Fruit fly (Drosophila melanogaster) whole organism, wandering third instar larva: ENCODE data around the gene CG6791.

Source experiments
- Abd-B ChIP-seq: fragments of >200 bp; optimal IDR thresholded peaks from 2 replicates; lab custom pipeline; 2017; ENCODE audit warnings: missing biosample characterization, missing genetic modification characterization
- CG32264 ChIP-seq: fragments of 200-800 bp; sonication (Bioruptor generic); optimal IDR thresholded peaks from 2 replicates; lab custom pipeline; 2016; ENCODE audit warnings: missing biosample characterization, missing genetic modification characterization
- CG9705 ChIP-seq: fragments of 200-800 bp; sonication (Bioruptor generic); optimal IDR thresholded peaks from 2 replicates; lab custom pipeline; 2018; ENCODE audit warnings: missing biosample characterization, mild to moderate bottlenecking, missing genetic modification characterization
- CrebA ChIP-seq: fragments of 200-800 bp; sonication (Bioruptor generic); optimal IDR thresholded peaks from 2 replicates; lab custom pipeline; 2016; ENCODE audit warnings: missing biosample characterization, mild to moderate bottlenecking, missing genetic modification characterization, borderline replicate concordance
- Dfd ChIP-seq: fragments of >200 bp; optimal IDR thresholded peaks from 2 replicates; lab custom pipeline; 2017; ENCODE audit warnings: missing biosample characterization, missing genetic modification characterization
- Dif ChIP-seq: fragments of 200-275, 200-300 bp; sonication (Bioruptor generic); optimal IDR thresholded peaks from 2 replicates; lab custom pipeline; 2018; ENCODE audit warnings: missing biosample characterization, missing genetic modification characterization; ENCODE audit not compliant: partially characterized antibody
- GATAd ChIP-seq: sonication (Bioruptor generic); optimal IDR thresholded peaks from 2 replicates; lab custom pipeline; 2016; ENCODE audit warnings: missing biosample characterization, missing genetic modification characterization
- HLH106 ChIP-seq: fragments of 200-800 bp; optimal IDR thresholded peaks from 3 replicates; lab custom pipeline; 2019; ENCODE audit warnings: missing biosample characterization, mild to moderate bottlenecking, missing genetic modification characterization, moderate library complexity
- Hnf4 ChIP-seq: fragments of 200-800 bp; sonication (Bioruptor generic); optimal IDR thresholded peaks from 2 replicates; lab custom pipeline; 2016; ENCODE audit warnings: missing biosample characterization, mild to moderate bottlenecking, missing genetic modification characterization
- Hr78 ChIP-seq: fragments of >200 bp; optimal IDR thresholded peaks from 2 replicates; lab custom pipeline; 2017; ENCODE audit warnings: missing biosample characterization, missing genetic modification characterization
- Hr83 ChIP-seq: fragments of 200-300 bp; sonication (Bioruptor generic); optimal IDR thresholded peaks from 2 replicates; lab custom pipeline; 2016; ENCODE audit warnings: missing biosample characterization, mild to moderate bottlenecking, missing genetic modification characterization, moderate library complexity; ENCODE audit not compliant: poor library complexity, severe bottlenecking
- Jra ChIP-seq: sonication (Bioruptor generic); optimal IDR thresholded peaks from 2 replicates; lab custom pipeline; 2016; ENCODE audit warnings: missing biosample characterization, missing genetic modification characterization
- Mio ChIP-seq: sonication (Bioruptor generic); optimal IDR thresholded peaks from 2 replicates; lab custom pipeline; 2016; ENCODE audit warnings: missing biosample characterization, missing genetic modification characterization
- Myc ChIP-seq: fragments of >200 bp; optimal IDR thresholded peaks from 2 replicates; lab custom pipeline; 2017
- N ChIP-seq: fragments of >200 bp; optimal IDR thresholded peaks from 2 replicates; lab custom pipeline; 2018; ENCODE audit warnings: missing biosample characterization, missing external identifiers, missing genetic modification characterization
- OdsH ChIP-seq: fragments of 200-800 bp; sonication (Bioruptor generic); optimal IDR thresholded peaks from 2 replicates; lab custom pipeline; 2016; ENCODE audit warnings: missing biosample characterization, mild to moderate bottlenecking, missing genetic modification characterization
- Rel ChIP-seq, 2 experiments: fragments of 200-800 bp; sonication (Bioruptor generic) in 1 of 2; optimal IDR thresholded peaks; 2 replicates in 1 of 2; 3 replicates in 1 of 2; lab custom pipeline; 2016 to 2019; ENCODE audit warnings: mild to moderate bottlenecking in 2 of 2, missing biosample characterization in 2 of 2, missing genetic modification characterization in 2 of 2, moderate library complexity in 1 of 2
- Sp1 ChIP-seq: fragments of 200-800 bp; sonication (Bioruptor generic); optimal IDR thresholded peaks from 3 replicates; lab custom pipeline; 2019; ENCODE audit warnings: missing biosample characterization, mild to moderate bottlenecking, missing genetic modification characterization, moderate library complexity
- Vsx2 ChIP-seq: fragments of 200-300, 225-300 bp; sonication (Bioruptor generic); optimal IDR thresholded peaks from 2 replicates; lab custom pipeline; 2018; ENCODE audit warnings: missing biosample characterization, missing genetic modification characterization; ENCODE audit not compliant: partially characterized antibody
- br ChIP-seq: fragments of 200-800 bp; sonication (Bioruptor generic); optimal IDR thresholded peaks from 2 replicates; lab custom pipeline; 2016; ENCODE audit warnings: missing biosample characterization, missing genetic modification characterization
- brk ChIP-seq: fragments of 200-800 bp; sonication (Bioruptor generic); optimal IDR thresholded peaks from 2 replicates; lab custom pipeline; 2016; ENCODE audit warnings: missing biosample characterization, mild to moderate bottlenecking, missing genetic modification characterization
- dl ChIP-seq, 2 experiments: fragments of 175-275, 200-275 bp in 1 of 2; fragments of 200-275 bp in 1 of 2; sonication (Bioruptor generic); optimal IDR thresholded peaks; lab custom pipeline; 2018; ENCODE audit warnings: mild to moderate bottlenecking in 2 of 2, missing biosample characterization in 2 of 2, missing genetic modification characterization in 2 of 2, moderate library complexity in 2 of 2; ENCODE audit not compliant: partially characterized antibody in 2 of 2, insufficient read depth in 1 of 2
- dmrt93B ChIP-seq: fragments of 200-800 bp; sonication (Bioruptor generic); optimal IDR thresholded peaks from 2 replicates; lab custom pipeline; 2018; ENCODE audit warnings: missing biosample characterization, mild to moderate bottlenecking, missing genetic modification characterization
- dsf ChIP-seq: sonication (Bioruptor generic); optimal IDR thresholded peaks from 2 replicates; lab custom pipeline; 2016; ENCODE audit warnings: missing biosample characterization, missing genetic modification characterization, borderline replicate concordance
- ey ChIP-seq: fragments of 200-800 bp; sonication (Bioruptor generic); optimal IDR thresholded peaks from 2 replicates; lab custom pipeline; 2016; ENCODE audit warnings: missing biosample characterization, missing genetic modification characterization
- foxo ChIP-seq, 2 experiments: fragments of 200-800 bp; sonication (Bioruptor generic); optimal IDR thresholded peaks; 2 replicates in 1 of 2; 3 replicates in 1 of 2; lab custom pipeline; 2016 to 2017; ENCODE audit warnings: missing biosample characterization in 2 of 2, missing genetic modification characterization in 2 of 2
- fru ChIP-seq: fragments of 200-800 bp; sonication (Bioruptor generic); optimal IDR thresholded peaks from 3 replicates; lab custom pipeline; 2016; ENCODE audit warnings: missing biosample characterization, mild to moderate bottlenecking, missing genetic modification characterization
- h ChIP-seq: fragments of 200-800 bp; sonication (Bioruptor generic); optimal IDR thresholded peaks from 3 replicates; lab custom pipeline; 2016; ENCODE audit warnings: missing biosample characterization, mild to moderate bottlenecking, missing genetic modification characterization
- jim ChIP-seq: fragments of 175-275, 200-325 bp; sonication (Bioruptor generic); optimal IDR thresholded peaks from 2 replicates; lab custom pipeline; 2016; ENCODE audit warnings: missing biosample characterization, mild to moderate bottlenecking, missing genetic modification characterization
- lola ChIP-seq: fragments of >200 bp; optimal IDR thresholded peaks from 2 replicates; lab custom pipeline; 2017; ENCODE audit warnings: missing biosample characterization, missing genetic modification characterization
- pan ChIP-seq: fragments of >200 bp; optimal IDR thresholded peaks from 2 replicates; lab custom pipeline; 2017
- psq ChIP-seq: fragments of 200-800 bp; sonication (Bioruptor generic); optimal IDR thresholded peaks from 3 replicates; lab custom pipeline; 2017; ENCODE audit warnings: missing biosample characterization, mild to moderate bottlenecking, missing genetic modification characterization, moderate library complexity
- rgr ChIP-seq: fragments of 200-800 bp; sonication (Bioruptor generic); optimal IDR thresholded peaks from 3 replicates; lab custom pipeline; 2016; ENCODE audit warnings: missing biosample characterization, mild to moderate bottlenecking, missing genetic modification characterization
- sage ChIP-seq: fragments of 200-800 bp; sonication (Bioruptor generic); optimal IDR thresholded peaks from 2 replicates; lab custom pipeline; 2016; ENCODE audit warnings: missing biosample characterization, mild to moderate bottlenecking, missing genetic modification characterization
- sv ChIP-seq: fragments of 200-800 bp; sonication (Bioruptor generic); optimal IDR thresholded peaks from 3 replicates; lab custom pipeline; 2016; ENCODE audit warnings: missing biosample characterization, missing genetic modification characterization
- tai ChIP-seq: sonication (Bioruptor generic); optimal IDR thresholded peaks from 2 replicates; lab custom pipeline; 2016; ENCODE audit warnings: missing biosample characterization, missing genetic modification characterization
- usp ChIP-seq: fragments of >200 bp; optimal IDR thresholded peaks from 2 replicates; lab custom pipeline; 2017; ENCODE audit warnings: missing biosample characterization, missing genetic modification characterization
- woc ChIP-seq: sonication (Bioruptor generic); optimal IDR thresholded peaks from 2 replicates; lab custom pipeline; 2016; ENCODE audit warnings: missing biosample characterization, mild to moderate bottlenecking, missing genetic modification characterization

CG6791 gene

dm6 chr3R:11562326-11563109 lies 27.4 kb downstream of the CG6791 start (continued):
- peak; percentile 48 for TF ChIP-seq GATAd (GFP tag; lab: Kevin White, UChicago)
- TF ChIP-seq HLH106: peak; percentile 97

DNA sequence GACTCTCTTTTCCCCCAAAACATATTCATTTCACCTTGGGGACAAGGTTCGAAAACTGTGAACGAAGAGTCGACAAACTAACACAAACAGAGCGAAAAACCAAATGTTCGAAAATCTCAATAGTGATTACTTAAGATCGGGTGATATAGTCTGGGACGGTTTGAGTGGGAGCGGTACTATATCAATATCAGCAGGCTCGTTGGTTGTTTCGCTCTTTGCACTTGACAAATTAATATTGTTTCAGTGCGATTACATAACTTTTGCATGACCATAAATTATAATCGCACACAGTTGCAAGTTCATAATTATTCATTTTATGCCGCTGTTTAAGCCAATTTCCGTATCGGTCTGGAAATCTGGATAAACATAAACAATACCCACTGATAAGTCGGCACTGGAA lies 28.3 kb downstream of the CG6791 start:
- TF ChIP-seq HLH106 (no peak), ey (GFP tag; lab: Kevin White, UChicago) (no peak), CG9705 (GFP tag; lab: Kevin White, UChicago) (no peak), lola (GFP tag; lab: Kevin White, UChicago) (no peak), Hnf4 (GFP tag; lab: Kevin White, UChicago) (no peak), dl (GFP tag; optimal IDR thresholded peaks at IDR 0.05; lab: Kevin White, UChicago; ENCODE audit: insufficient read depth in 1 of 2, partially characterized antibody in 2 of 2) (no peak), sv (GFP tag; lab: Kevin White, UChicago) (no peak), OdsH (GFP tag; lab: Kevin White, UChicago) (no peak), woc (GFP tag; lab: Kevin White, UChicago) (no peak), GATAd (GFP tag; lab: Kevin White, UChicago) (no peak), Abd-B (GFP tag; lab: Kevin White, UChicago) (no peak), br (GFP tag; lab: Kevin White, UChicago) (no peak), N (no peak), dsf (GFP tag; lab: Kevin White, UChicago) (no peak), Dif (no peak)
- TF ChIP-seq, all 38 proteins: peak for 0

DNA sequence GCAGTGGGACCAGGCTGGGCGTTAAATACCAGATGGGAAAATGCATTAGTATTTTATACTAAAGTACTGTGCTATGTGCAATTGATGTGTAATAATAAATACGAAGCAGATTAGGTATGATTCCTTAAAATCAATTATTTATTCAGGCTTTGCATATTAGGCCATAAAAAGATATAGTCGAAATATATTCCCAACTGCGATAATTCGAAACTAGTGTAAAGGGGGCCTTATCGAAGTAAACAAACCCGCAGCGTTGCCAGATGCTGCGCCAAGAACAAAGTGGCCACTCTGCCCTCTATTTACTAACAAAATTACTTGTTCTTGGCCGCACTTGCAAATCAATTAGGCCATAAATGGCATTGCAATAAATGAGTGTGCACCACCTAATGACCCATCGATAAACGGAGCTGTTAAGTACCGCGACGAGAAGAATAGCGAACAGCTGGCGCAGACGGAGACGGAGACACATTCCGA lies 32.4 kb downstream of the CG6791 start, which contains the start of gene CG10898:
CG10898 (plus strand) TSS at position 285 of the 474 bp plus-strand sequence.
- TF ChIP-seq Rel (GFP tag; optimal IDR thresholded peaks at IDR 0.05; lab: Kevin White, UChicago) (no peak), Rel (tag; optimal IDR thresholded peaks at IDR 0.05; lab: Kevin White, UChicago) (no peak), OdsH (GFP tag; lab: Kevin White, UChicago) (peak; percentile 65), Vsx2 (GFP tag; lab: Kevin White, UChicago) (peak; percentile 83), fru (GFP tag; lab: Kevin White, UChicago) (peak; percentile 99), pan (lab: Kevin White, UChicago) (no peak), Hr78 (no peak), Hr83 (GFP tag; lab: Kevin White, UChicago) (peak; percentile 58), N (no peak), dsf (GFP tag; lab: Kevin White, UChicago) (peak; percentile 59), woc (GFP tag; lab: Kevin White, UChicago) (peak; percentile 69), tai (GFP tag; lab: Kevin White, UChicago) (peak; percentile 82), CrebA (GFP tag; lab: Kevin White, UChicago) (no peak), usp (GFP tag; lab: Kevin White, UChicago) (no peak), foxo (GFP tag; optimal IDR thresholded peaks at IDR 0.05; lab: Kevin White, UChicago) (peak in 1 of 2 experiments; percentile 82), ey (GFP tag; lab: Kevin White, UChicago) (peak; percentile 77), CG32264 (GFP tag; lab: Kevin White, UChicago) (no peak), lola (GFP tag; lab: Kevin White, UChicago) (no peak), h (GFP tag; lab: Kevin White, UChicago) (peak; percentile 79), sv (GFP tag; lab: Kevin White, UChicago) (peak; percentile 71), Abd-B (GFP tag; lab: Kevin White, UChicago) (no peak), jim (GFP tag; lab: Kevin White, UChicago) (no peak), dl (GFP tag; optimal IDR thresholded peaks at IDR 0.05; lab: Kevin White, UChicago; ENCODE audit: insufficient read depth in 1 of 2, partially characterized antibody in 2 of 2) (peak in 1 of 2 experiments; percentile 52), Hnf4 (GFP tag; lab: Kevin White, UChicago) (peak; percentile 83), psq (GFP tag; lab: Kevin White, UChicago) (peak; percentile 59), dmrt93B (GFP tag; lab: Kevin White, UChicago) (peak; percentile 35), GATAd (GFP tag; lab: Kevin White, UChicago) (peak; percentile 24), Mio (no peak), Jra (GFP tag; lab: Kevin White, UChicago) (peak; percentile 68), Sp1 (GFP tag; lab: Kevin White, UChicago) (peak; percentile 56), Dfd (no peak), Myc (lab: Kevin White, UChicago) (no peak), sage (no peak), brk (GFP tag; lab: Kevin White, UChicago) (peak; percentile 60), Dif (no peak), br (GFP tag; lab: Kevin White, UChicago) (peak; percentile 62), HLH106 (peak; percentile 78), CG9705 (GFP tag; lab: Kevin White, UChicago) (peak; percentile 36), rgr (GFP tag; lab: Kevin White, UChicago) (peak; percentile 79)
- TF ChIP-seq, all 38 proteins: peak for 23
